Fruit fly (Drosophila melanogaster) S2 (cell line): ENCODE measurements around the gene CG12880.

Source experiments
- CG8478 ChIP-seq: fragments of >200 bp; optimal IDR thresholded peaks from 2 replicates; lab custom pipeline; 2018
- CTCF ChIP-seq, 2 experiments: fragments of >200 bp; optimal IDR thresholded peaks; 2 replicates each; lab custom pipeline; 2018

dm6 chr3R:27662857-27663256, 22.9 kb upstream of the CG12880 start:
- no peak for TF ChIP-seq CG8478 (lab: Kevin White, UChicago)
- no peak for TF ChIP-seq CTCF (optimal IDR thresholded peaks at IDR 0.05; lab: Kevin White, UChicago)
